Fruit fly (Drosophila melanogaster) whole organism, wandering third instar larva: ENCODE measurements around the gene CG14424.

Source experiments
- Hnf4 ChIP-seq: fragments of 200-800 bp; sonication (Bioruptor generic); optimal IDR thresholded peaks from 2 replicates; lab custom pipeline; 2016; ENCODE audit warnings: missing biosample characterization, mild to moderate bottlenecking, missing genetic modification characterization

CG14424 gene

DNA sequence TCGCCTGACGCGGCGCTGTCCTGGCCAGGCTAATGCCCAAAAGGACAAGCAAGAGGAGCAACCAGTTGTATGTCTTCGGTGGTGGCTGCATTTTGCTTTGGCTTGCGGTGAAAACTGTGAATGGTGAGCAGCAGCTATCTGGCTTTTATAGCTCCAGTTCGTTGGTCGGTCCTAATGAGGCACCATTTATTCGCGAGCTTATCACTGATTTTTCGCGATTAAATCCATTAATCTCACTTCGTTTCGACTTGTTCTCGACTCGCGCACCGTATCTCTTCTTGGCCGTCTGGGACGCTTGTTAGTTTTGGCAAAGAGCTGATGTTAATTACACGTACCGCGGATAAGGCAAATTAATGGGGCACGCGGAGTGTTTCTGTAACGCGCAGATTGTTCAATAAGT, 50.6 kb downstream of the CG14424 start, which contains the start of gene CG14417:
TSS of gene CG14417 (minus strand) at position 101 of the 400 bp plus-strand sequence.
- TF ChIP-seq Hnf4 (GFP tag; lab: Kevin White, UChicago) = no peak
